Fruit fly (Drosophila melanogaster) whole organism, wandering third instar larva: Measurements from ENCODE around the gene CG18135.
A peak's percentile ranks its signal among the peaks of the same experiment; 100 is the strongest.

Experiments used
- CG9705 ChIP-seq: fragments of 200-800 bp; sonication (Bioruptor generic); optimal IDR thresholded peaks from 2 replicates; lab custom pipeline; 2018; ENCODE audit warnings: missing biosample characterization, mild to moderate bottlenecking, missing genetic modification characterization
- CrebA ChIP-seq: fragments of 200-800 bp; sonication (Bioruptor generic); optimal IDR thresholded peaks from 2 replicates; lab custom pipeline; 2016; ENCODE audit warnings: missing biosample characterization, mild to moderate bottlenecking, missing genetic modification characterization, borderline replicate concordance
- Dfd ChIP-seq: fragments of >200 bp; optimal IDR thresholded peaks from 2 replicates; lab custom pipeline; 2017; ENCODE audit warnings: missing biosample characterization, missing genetic modification characterization
- Dif ChIP-seq: fragments of 200-275, 200-300 bp; sonication (Bioruptor generic); optimal IDR thresholded peaks from 2 replicates; lab custom pipeline; 2018; ENCODE audit warnings: missing biosample characterization, missing genetic modification characterization; ENCODE audit not compliant: partially characterized antibody
- GATAd ChIP-seq: sonication (Bioruptor generic); optimal IDR thresholded peaks from 2 replicates; lab custom pipeline; 2016; ENCODE audit warnings: missing biosample characterization, missing genetic modification characterization
- HLH106 ChIP-seq: fragments of 200-800 bp; optimal IDR thresholded peaks from 3 replicates; lab custom pipeline; 2019; ENCODE audit warnings: missing biosample characterization, mild to moderate bottlenecking, missing genetic modification characterization, moderate library complexity
- Hnf4 ChIP-seq: fragments of 200-800 bp; sonication (Bioruptor generic); optimal IDR thresholded peaks from 2 replicates; lab custom pipeline; 2016; ENCODE audit warnings: missing biosample characterization, mild to moderate bottlenecking, missing genetic modification characterization
- Mio ChIP-seq: sonication (Bioruptor generic); optimal IDR thresholded peaks from 2 replicates; lab custom pipeline; 2016; ENCODE audit warnings: missing biosample characterization, missing genetic modification characterization
- Myc ChIP-seq: fragments of >200 bp; optimal IDR thresholded peaks from 2 replicates; lab custom pipeline; 2017
- OdsH ChIP-seq: fragments of 200-800 bp; sonication (Bioruptor generic); optimal IDR thresholded peaks from 2 replicates; lab custom pipeline; 2016; ENCODE audit warnings: missing biosample characterization, mild to moderate bottlenecking, missing genetic modification characterization
- Rel ChIP-seq, 2 experiments: fragments of 200-800 bp; sonication (Bioruptor generic) in 1 of 2; optimal IDR thresholded peaks; 2 replicates in 1 of 2; 3 replicates in 1 of 2; lab custom pipeline; 2016 to 2019; ENCODE audit warnings: mild to moderate bottlenecking in 2 of 2, missing biosample characterization in 2 of 2, missing genetic modification characterization in 2 of 2, moderate library complexity in 1 of 2
- Vsx2 ChIP-seq: fragments of 200-300, 225-300 bp; sonication (Bioruptor generic); optimal IDR thresholded peaks from 2 replicates; lab custom pipeline; 2018; ENCODE audit warnings: missing biosample characterization, missing genetic modification characterization; ENCODE audit not compliant: partially characterized antibody
- brk ChIP-seq: fragments of 200-800 bp; sonication (Bioruptor generic); optimal IDR thresholded peaks from 2 replicates; lab custom pipeline; 2016; ENCODE audit warnings: missing biosample characterization, mild to moderate bottlenecking, missing genetic modification characterization
- dl ChIP-seq, 2 experiments: fragments of 175-275, 200-275 bp in 1 of 2; fragments of 200-275 bp in 1 of 2; sonication (Bioruptor generic); optimal IDR thresholded peaks; lab custom pipeline; 2018; ENCODE audit warnings: mild to moderate bottlenecking in 2 of 2, missing biosample characterization in 2 of 2, missing genetic modification characterization in 2 of 2, moderate library complexity in 2 of 2; ENCODE audit not compliant: partially characterized antibody in 2 of 2, insufficient read depth in 1 of 2
- dsf ChIP-seq: sonication (Bioruptor generic); optimal IDR thresholded peaks from 2 replicates; lab custom pipeline; 2016; ENCODE audit warnings: missing biosample characterization, missing genetic modification characterization, borderline replicate concordance
- ey ChIP-seq: fragments of 200-800 bp; sonication (Bioruptor generic); optimal IDR thresholded peaks from 2 replicates; lab custom pipeline; 2016; ENCODE audit warnings: missing biosample characterization, missing genetic modification characterization
- foxo ChIP-seq, 2 experiments: fragments of 200-800 bp; sonication (Bioruptor generic); optimal IDR thresholded peaks; 2 replicates in 1 of 2; 3 replicates in 1 of 2; lab custom pipeline; 2016 to 2017; ENCODE audit warnings: missing biosample characterization in 2 of 2, missing genetic modification characterization in 2 of 2
- fru ChIP-seq: fragments of 200-800 bp; sonication (Bioruptor generic); optimal IDR thresholded peaks from 3 replicates; lab custom pipeline; 2016; ENCODE audit warnings: missing biosample characterization, mild to moderate bottlenecking, missing genetic modification characterization
- h ChIP-seq: fragments of 200-800 bp; sonication (Bioruptor generic); optimal IDR thresholded peaks from 3 replicates; lab custom pipeline; 2016; ENCODE audit warnings: missing biosample characterization, mild to moderate bottlenecking, missing genetic modification characterization
- lola ChIP-seq: fragments of >200 bp; optimal IDR thresholded peaks from 2 replicates; lab custom pipeline; 2017; ENCODE audit warnings: missing biosample characterization, missing genetic modification characterization
- pan ChIP-seq: fragments of >200 bp; optimal IDR thresholded peaks from 2 replicates; lab custom pipeline; 2017
- psq ChIP-seq: fragments of 200-800 bp; sonication (Bioruptor generic); optimal IDR thresholded peaks from 3 replicates; lab custom pipeline; 2017; ENCODE audit warnings: missing biosample characterization, mild to moderate bottlenecking, missing genetic modification characterization, moderate library complexity
- sage ChIP-seq: fragments of 200-800 bp; sonication (Bioruptor generic); optimal IDR thresholded peaks from 2 replicates; lab custom pipeline; 2016; ENCODE audit warnings: missing biosample characterization, mild to moderate bottlenecking, missing genetic modification characterization
- usp ChIP-seq: fragments of >200 bp; optimal IDR thresholded peaks from 2 replicates; lab custom pipeline; 2017; ENCODE audit warnings: missing biosample characterization, missing genetic modification characterization
- woc ChIP-seq: sonication (Bioruptor generic); optimal IDR thresholded peaks from 2 replicates; lab custom pipeline; 2016; ENCODE audit warnings: missing biosample characterization, mild to moderate bottlenecking, missing genetic modification characterization

The CG18135 gene

DNA sequence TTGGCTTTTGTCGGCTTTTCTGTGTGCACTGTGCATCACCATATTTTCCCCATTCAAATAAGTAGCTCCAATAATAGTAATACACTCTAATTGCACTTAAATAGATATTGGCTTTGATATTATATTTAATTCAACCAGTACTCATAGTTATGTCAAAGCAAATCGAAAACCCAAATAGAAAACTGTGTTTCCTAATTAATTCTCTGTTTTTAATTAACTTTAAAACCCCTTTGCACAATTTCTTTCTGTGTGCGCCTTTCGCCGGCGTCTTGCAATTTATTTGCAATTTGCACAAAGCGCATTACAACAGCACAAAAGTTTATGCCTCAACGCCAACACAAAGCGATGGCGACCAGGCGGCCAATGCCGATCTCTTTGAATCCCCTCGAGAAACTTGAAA, 13.1 kb upstream of the CG18135 start:
- TF ChIP-seq ey (GFP tag; lab: Kevin White, UChicago) (peak; percentile 17), psq (GFP tag; lab: Kevin White, UChicago) (peak; percentile 9), foxo (GFP tag; optimal IDR thresholded peaks at IDR 0.05; lab: Kevin White, UChicago) (peak in 1 of 2 experiments; percentile 2), lola (no peak), pan (no peak), fru (GFP tag; lab: Kevin White, UChicago) (peak; percentile 5)

dm6 chr3L:19005396-19005795, 7.3 kb upstream of the CG18135 start:
- TF ChIP-seq brk (GFP tag; lab: Kevin White, UChicago) (no peak), Dfd (GFP tag; lab: Kevin White, UChicago) (peak; percentile 11)

DNA sequence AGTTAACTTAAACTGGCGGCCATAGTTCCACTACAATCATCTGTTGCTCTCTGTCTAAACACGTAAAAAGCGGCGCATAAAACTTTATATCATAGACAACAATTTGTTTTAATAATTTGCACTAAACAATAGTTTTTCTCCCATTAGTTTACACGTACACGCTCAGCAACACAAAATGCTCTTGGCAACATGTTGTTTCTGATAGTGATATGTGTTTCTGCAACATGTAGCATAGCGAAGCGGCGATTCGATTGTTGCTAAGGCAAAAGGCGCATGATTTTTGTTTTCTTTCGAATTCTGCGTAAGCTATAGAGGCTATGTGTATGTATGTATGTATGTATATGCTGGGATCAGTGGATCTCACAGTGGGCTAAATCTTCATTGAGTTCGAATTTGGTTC, 6.0 kb upstream of the CG18135 start:
- TF ChIP-seq brk (GFP tag; lab: Kevin White, UChicago) (no peak), h (no peak), Hnf4 (GFP tag; lab: Kevin White, UChicago) (no peak), CG9705 (GFP tag; lab: Kevin White, UChicago) (no peak), ey (GFP tag; lab: Kevin White, UChicago) (no peak), woc (no peak), CrebA (GFP tag; lab: Kevin White, UChicago) (no peak), sage (GFP tag; lab: Kevin White, UChicago) (no peak), Dif (GFP tag; lab: Kevin White, UChicago) (no peak)

DNA sequence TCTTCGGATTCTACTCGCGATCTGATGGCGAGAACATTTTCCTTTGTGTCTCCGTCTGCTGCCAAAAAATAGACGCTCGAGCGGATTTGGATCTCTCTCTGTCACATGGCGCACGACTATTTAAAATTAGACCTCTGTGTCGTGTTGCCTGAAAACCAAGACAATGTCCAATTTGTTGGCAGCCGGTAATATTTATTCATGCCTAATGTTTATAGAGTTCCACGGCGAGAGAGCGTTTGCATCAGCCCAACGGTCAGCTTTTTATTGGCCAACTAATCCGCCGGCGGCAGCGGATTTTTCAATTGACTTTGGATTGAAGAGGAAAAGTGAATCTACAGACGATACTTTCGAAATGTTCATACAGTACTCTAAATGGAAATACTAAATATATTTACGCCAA, 5.1 kb upstream of the CG18135 start, which contains the start of gene SmydA-2:
TSS of gene SmydA-2 (minus strand) at position 33 of the 400 bp plus-strand sequence.
- TF ChIP-seq usp (GFP tag; lab: Kevin White, UChicago) (no peak), Mio (GFP tag; lab: Kevin White, UChicago) (no peak), lola (no peak), HLH106 (tag; lab: Kevin White, UChicago) (no peak), GATAd (GFP tag; lab: Kevin White, UChicago) (no peak)

dm6 chr3L:19000413-19000812, 2.3 kb upstream of the CG18135 start, which contains the start of gene CG3808:
CG3808 (minus strand) TSS chr3L:19000608.
- TF ChIP-seq lola (no peak), OdsH (GFP tag; lab: Kevin White, UChicago) (no peak), dl (GFP tag; optimal IDR thresholded peaks at IDR 0.05; lab: Kevin White, UChicago; ENCODE audit: insufficient read depth in 1 of 2, partially characterized antibody in 2 of 2) (peak in 1 of 2 experiments; percentile 65), GATAd (GFP tag; lab: Kevin White, UChicago) (no peak), Myc (peak; percentile 66), HLH106 (tag; lab: Kevin White, UChicago) (peak; percentile 29), psq (GFP tag; lab: Kevin White, UChicago) (peak; percentile 84), Hnf4 (GFP tag; lab: Kevin White, UChicago) (peak; percentile 18), Dif (GFP tag; lab: Kevin White, UChicago) (peak; percentile 95)

- TF ChIP-seq psq (GFP tag; lab: Kevin White, UChicago) (peak; percentile 4), Dif (GFP tag; lab: Kevin White, UChicago) (peak; percentile 13), Myc (no peak), Hnf4 (GFP tag; lab: Kevin White, UChicago) (peak; percentile 79), dsf (GFP tag; lab: Kevin White, UChicago) (no peak), Vsx2 (GFP tag; lab: Kevin White, UChicago) (no peak)
Measured at dm6 chr3L:18998284-18998830, 274 bp upstream of the CG18135 start.

DNA sequence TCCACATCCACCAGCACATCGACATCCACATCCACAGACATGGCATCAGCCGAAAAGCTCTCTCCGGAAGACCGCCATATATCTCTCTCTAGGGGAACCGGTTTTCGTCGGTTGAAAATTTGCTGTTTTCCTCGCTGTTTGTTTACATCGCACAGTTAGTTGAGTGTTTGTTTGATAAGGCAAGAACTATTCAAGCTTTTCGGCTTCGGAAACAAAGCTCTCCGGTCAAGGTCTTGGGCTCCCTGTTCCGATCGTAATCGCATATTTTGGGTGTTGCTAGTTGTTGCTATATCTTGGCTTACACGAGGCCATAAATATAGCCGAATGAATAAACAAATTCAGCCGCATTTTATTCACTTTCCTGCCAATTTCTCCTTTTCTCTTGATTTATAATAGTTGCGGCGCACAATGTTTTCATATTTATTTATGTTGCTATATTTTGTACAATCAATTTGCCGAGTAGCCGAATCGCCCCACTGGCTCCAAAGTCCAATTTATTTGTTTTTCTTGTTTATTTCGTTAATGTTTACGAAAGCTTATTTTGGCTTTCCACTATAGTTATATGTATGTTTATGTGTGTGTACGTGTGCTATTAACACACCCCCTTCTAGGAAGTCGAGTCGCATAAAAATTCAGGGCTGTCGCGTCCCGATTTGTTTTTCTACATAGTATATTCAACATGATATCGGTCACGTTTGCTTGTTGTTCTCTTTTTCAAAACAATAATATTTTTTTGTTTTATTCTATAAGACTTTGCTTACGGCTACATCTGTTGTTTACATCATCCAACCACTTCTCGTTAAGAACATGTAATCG, 1.1 kb downstream of the CG18135 start:
- TF ChIP-seq Hnf4 (GFP tag; lab: Kevin White, UChicago) (peak; percentile 11), woc (no peak), Vsx2 (GFP tag; lab: Kevin White, UChicago) (no peak), Rel (GFP tag; optimal IDR thresholded peaks at IDR 0.05; lab: Kevin White, UChicago) (peak; percentile 62), Rel (tag; optimal IDR thresholded peaks at IDR 0.05; lab: Kevin White, UChicago) (no peak)
